Worm (Caenorhabditis elegans) whole organism, late embryonic: Measurements from ENCODE around the gene H11L12.1.

Experiments
- C08G9.2 ChIP-seq: sonication (generic microtip); optimal IDR thresholded peaks from 2 replicates; lab custom pipeline; 2016; ENCODE audit warnings: mild to moderate bottlenecking, missing genetic modification characterization, moderate library complexity, missing compliant biosample characterization
- C38D4.7 ChIP-seq: fragments of 200-800 bp; sonication (Bioruptor generic); optimal IDR thresholded peaks from 2 replicates; lab custom pipeline; 2018; ENCODE audit warnings: mild to moderate bottlenecking, missing genetic modification characterization, moderate library complexity, missing compliant biosample characterization
- K09A11.1 ChIP-seq: sonication (generic microtip); optimal IDR thresholded peaks from 2 replicates; lab custom pipeline; 2017; ENCODE audit warnings: antibody characterized with exemption, mild to moderate bottlenecking, missing genetic modification characterization, missing compliant biosample characterization; ENCODE audit not compliant: insufficient read depth
- Y22D7AL.16 ChIP-seq: sonication (generic microtip); optimal IDR thresholded peaks from 2 replicates; lab custom pipeline; 2016; ENCODE audit warnings: missing genetic modification characterization, missing compliant biosample characterization
- ceh-14 ChIP-seq: sonication (generic microtip); optimal IDR thresholded peaks from 2 replicates; lab custom pipeline; 2016; ENCODE audit warnings: missing genotype, missing genetic modification characterization, missing compliant biosample characterization
- ceh-2 ChIP-seq: sonication (generic microtip); optimal IDR thresholded peaks from 2 replicates; lab custom pipeline; 2016; ENCODE audit warnings: missing genotype, missing genetic modification characterization, missing compliant biosample characterization
- ceh-31 ChIP-seq: sonication (generic microtip); optimal IDR thresholded peaks from 2 replicates; lab custom pipeline; 2016; ENCODE audit warnings: missing genetic modification characterization, missing compliant biosample characterization
- ceh-45 ChIP-seq: fragments of 200-800 bp; sonication (Bioruptor generic); IDR thresholded peaks from 2 replicates; pipeline ENCODE4 v1.3.6; 2022; ENCODE audit warnings: missing genetic modification reagents, missing genetic modification characterization, missing compliant biosample characterization
- ceh-9 ChIP-seq: sonication (generic microtip); optimal IDR thresholded peaks from 2 replicates; lab custom pipeline; 2016; ENCODE audit warnings: mild to moderate bottlenecking, missing genetic modification characterization, inconsistent platforms, missing compliant biosample characterization
- dmd-4 ChIP-seq: sonication (generic microtip); optimal IDR thresholded peaks from 2 replicates; lab custom pipeline; 2016; ENCODE audit warnings: borderline replicate concordance, missing genetic modification characterization, missing compliant biosample characterization
- dve-1 ChIP-seq: sonication (generic microtip); optimal IDR thresholded peaks from 2 replicates; lab custom pipeline; 2017; ENCODE audit warnings: antibody characterized with exemption, mild to moderate bottlenecking, missing genetic modification characterization, missing compliant biosample characterization
- elt-2 ChIP-seq: sonication (generic microtip); optimal IDR thresholded peaks from 2 replicates; lab custom pipeline; 2016; ENCODE audit warnings: missing genetic modification reagents, missing genetic modification characterization, missing compliant biosample characterization
- eyg-1 ChIP-seq: sonication (generic microtip); optimal IDR thresholded peaks from 2 replicates; lab custom pipeline; 2016; ENCODE audit warnings: missing genotype, missing genetic modification characterization, missing compliant biosample characterization
- fax-1 ChIP-seq: sonication (generic microtip); optimal IDR thresholded peaks from 2 replicates; lab custom pipeline; 2016; ENCODE audit warnings: missing genotype, missing genetic modification characterization, missing compliant biosample characterization
- fkh-10 ChIP-seq: fragments of 150-350 bp; optimal IDR thresholded peaks from 2 replicates; lab custom pipeline; 2014; ENCODE audit warnings: missing biosample characterization, missing genetic modification reagents, missing genetic modification characterization
- hlh-13 ChIP-seq: fragments of 200-800 bp; sonication (Bioruptor generic); optimal IDR thresholded peaks from 2 replicates; lab custom pipeline; 2018; ENCODE audit warnings: mild to moderate bottlenecking, missing genetic modification characterization, missing compliant biosample characterization
- hlh-15 ChIP-seq: sonication (generic microtip); optimal IDR thresholded peaks from 2 replicates; lab custom pipeline; 2016; ENCODE audit warnings: missing genetic modification characterization, missing compliant biosample characterization
- hlh-6 ChIP-seq: sonication (generic microtip); optimal IDR thresholded peaks from 2 replicates; lab custom pipeline; 2016; ENCODE audit warnings: missing genotype, missing genetic modification characterization, missing compliant biosample characterization
- hlh-8 ChIP-seq: sonication (generic microtip); optimal IDR thresholded peaks from 2 replicates; lab custom pipeline; 2016; ENCODE audit warnings: missing genotype, missing genetic modification characterization, missing compliant biosample characterization
- lin-11 ChIP-seq: fragments of 200-800 bp; sonication (Bioruptor generic); optimal IDR thresholded peaks from 2 replicates; lab custom pipeline; 2018; ENCODE audit warnings: mild to moderate bottlenecking, missing genetic modification characterization, missing compliant biosample characterization
- mec-3 ChIP-seq: sonication (generic microtip); optimal IDR thresholded peaks from 2 replicates; lab custom pipeline; 2016; ENCODE audit warnings: borderline replicate concordance, missing genetic modification characterization, missing compliant biosample characterization
- nhr-11 ChIP-seq: fragments of 150-350 bp; optimal IDR thresholded peaks from 2 replicates; lab custom pipeline; 2014; ENCODE audit warnings: missing biosample characterization, missing genetic modification characterization
- pax-1 ChIP-seq: fragments of 150-350 bp; optimal IDR thresholded peaks from 2 replicates; lab custom pipeline; 2014; ENCODE audit warnings: missing biosample characterization, missing genetic modification characterization
- pros-1 ChIP-seq: fragments of 150-350 bp; optimal IDR thresholded peaks from 2 replicates; lab custom pipeline; 2014; ENCODE audit warnings: missing biosample characterization, missing genetic modification reagents, missing genetic modification characterization
- rnt-1 ChIP-seq: sonication (generic microtip); optimal IDR thresholded peaks from 2 replicates; lab custom pipeline; 2016; ENCODE audit warnings: missing genetic modification characterization, missing compliant biosample characterization
- sox-2 ChIP-seq: fragments of 200-800 bp; sonication (Bioruptor generic); IDR thresholded peaks from 2 replicates; pipeline ENCODE4 v1.3.6; 2022; ENCODE audit warnings: missing genetic modification reagents, missing genetic modification characterization, missing compliant biosample characterization
- sox-4 ChIP-seq: sonication (generic microtip); optimal IDR thresholded peaks from 2 replicates; lab custom pipeline; 2017; ENCODE audit warnings: mild to moderate bottlenecking, missing genetic modification characterization, inconsistent platforms, missing compliant biosample characterization
- syd-9 ChIP-seq: sonication (generic microtip); optimal IDR thresholded peaks from 2 replicates; lab custom pipeline; 2016; ENCODE audit warnings: mild to moderate bottlenecking, missing genetic modification characterization, moderate library complexity, missing compliant biosample characterization
- tbx-2 ChIP-seq: sonication (generic microtip); optimal IDR thresholded peaks from 2 replicates; lab custom pipeline; 2016; ENCODE audit warnings: missing genetic modification characterization, missing compliant biosample characterization
- tbx-7 ChIP-seq: sonication (generic microtip); optimal IDR thresholded peaks from 2 replicates; lab custom pipeline; 2016; ENCODE audit warnings: missing genotype, missing genetic modification characterization, missing compliant biosample characterization
- ttx-3 ChIP-seq: sonication (generic microtip); optimal IDR thresholded peaks from 2 replicates; lab custom pipeline; 2016; ENCODE audit warnings: missing genetic modification reagents, missing genetic modification characterization, missing compliant biosample characterization
- unc-42 ChIP-seq: sonication (generic microtip); optimal IDR thresholded peaks from 2 replicates; lab custom pipeline; 2016; ENCODE audit warnings: missing genotype, missing genetic modification characterization, missing compliant biosample characterization
- unc-55 ChIP-seq: sonication (generic microtip); optimal IDR thresholded peaks from 2 replicates; lab custom pipeline; 2017; ENCODE audit warnings: missing biosample characterization, missing genetic modification reagents, missing genetic modification characterization
- zip-5 ChIP-seq: sonication (generic microtip); optimal IDR thresholded peaks from 2 replicates; lab custom pipeline; 2016; ENCODE audit warnings: missing genetic modification characterization, missing compliant biosample characterization

The H11L12.1 gene

ce11 chrX:17683698-17684097 is 27.8 kb downstream of the H11L12.1 start:
- TF ChIP-seq ceh-45 (GFP tag; lab: Robert Waterston, UW) (no peak), nhr-11 (tag; lab: Kevin White, UChicago) (no peak), elt-2 (tag; lab: Kevin White, UChicago) (no peak), tbx-2 (tag; lab: Kevin White, UChicago) (no peak), ceh-14 (no peak), ceh-2 (tag; lab: Kevin White, UChicago) (no peak), ceh-9 (tag; lab: Kevin White, UChicago) (no peak), dmd-4 (tag; lab: Kevin White, UChicago) (no peak), pax-1 (tag; lab: Kevin White, UChicago) (no peak), mec-3 (no peak), tbx-7 (tag; lab: Kevin White, UChicago) (no peak), pros-1 (tag; lab: Kevin White, UChicago) (no peak), eyg-1 (tag; lab: Kevin White, UChicago) (no peak), ttx-3 (tag; lab: Kevin White, UChicago) (no peak), C38D4.7 (GFP tag; lab: Kevin White, UChicago) (no peak)

- TF ChIP-seq hlh-15 (tag; lab: Kevin White, UChicago) (no peak), hlh-6 (tag; lab: Kevin White, UChicago) (no peak), tbx-2 (tag; lab: Kevin White, UChicago) (no peak), ceh-2 (tag; lab: Kevin White, UChicago) (no peak), hlh-8 (tag; lab: Kevin White, UChicago) (no peak)
These were observed 29.2 kb downstream of the H11L12.1 start for ce11 chrX:17682280-17682679.

ce11 chrX:17681534-17681933 is 30.0 kb downstream of the H11L12.1 start:
- TF ChIP-seq fkh-10 (GFP tag; lab: Kevin White, UChicago): no peak
- TF ChIP-seq fax-1 (tag; lab: Kevin White, UChicago): no peak
- no peak for TF ChIP-seq ceh-2 (tag; lab: Kevin White, UChicago)
- no peak for TF ChIP-seq hlh-15 (tag; lab: Kevin White, UChicago)

- TF ChIP-seq hlh-13 (GFP tag; lab: Kevin White, UChicago) (no peak), C08G9.2 (tag; lab: Kevin White, UChicago) (no peak), nhr-11 (tag; lab: Kevin White, UChicago) (no peak), ceh-2 (tag; lab: Kevin White, UChicago) (no peak), tbx-2 (tag; lab: Kevin White, UChicago) (no peak), Y22D7AL.16 (no peak), pax-1 (tag; lab: Kevin White, UChicago) (no peak), K09A11.1 (no peak), sox-2 (GFP tag; lab: Robert Waterston, UW) (no peak), dve-1 (tag; lab: Kevin White, UChicago) (no peak), unc-55 (GFP tag; lab: Kevin White, UChicago) (no peak), zip-5 (tag; lab: Kevin White, UChicago) (no peak), fkh-10 (GFP tag; lab: Kevin White, UChicago) (no peak), ceh-31 (tag; lab: Kevin White, UChicago) (no peak), syd-9 (tag; lab: Kevin White, UChicago) (no peak), rnt-1 (tag; lab: Kevin White, UChicago) (no peak)
These were observed 34.8 kb downstream of the H11L12.1 start for ce11 chrX:17676679-17677078.

ce11 chrX:17675727-17676126 is 35.8 kb downstream of the H11L12.1 start:
- TF ChIP-seq lin-11 (tag; lab: Kevin White, UChicago) (no peak), unc-42 (tag; lab: Kevin White, UChicago) (no peak), sox-4 (tag; lab: Kevin White, UChicago) (no peak), tbx-2 (tag; lab: Kevin White, UChicago) (no peak)
